Worm (Caenorhabditis elegans) whole organism, late embryonic: Measurements from ENCODE around the gene C45B2.3.

Experiments used
- C08G9.2 ChIP-seq: sonication (generic microtip); optimal IDR thresholded peaks from 2 replicates; lab custom pipeline; 2016; ENCODE audit warnings: mild to moderate bottlenecking, missing genetic modification characterization, moderate library complexity, missing compliant biosample characterization
- F13H6.1 ChIP-seq: sonication (generic microtip); optimal IDR thresholded peaks from 2 replicates; lab custom pipeline; 2016; ENCODE audit warnings: missing genetic modification characterization, missing compliant biosample characterization
- Y22D7AL.16 ChIP-seq: sonication (generic microtip); optimal IDR thresholded peaks from 2 replicates; lab custom pipeline; 2016; ENCODE audit warnings: missing genetic modification characterization, missing compliant biosample characterization
- ahr-1 ChIP-seq: sonication (generic microtip); optimal IDR thresholded peaks from 2 replicates; lab custom pipeline; 2016; ENCODE audit warnings: missing genetic modification characterization, missing compliant biosample characterization
- ceh-18 ChIP-seq: sonication (generic microtip); optimal IDR thresholded peaks from 2 replicates; lab custom pipeline; 2016; ENCODE audit warnings: missing genetic modification characterization, missing compliant biosample characterization
- ceh-19 ChIP-seq: fragments of 200-800 bp; sonication (Bioruptor generic); optimal IDR thresholded peaks from 2 replicates; lab custom pipeline; 2018; ENCODE audit warnings: mild to moderate bottlenecking, missing genetic modification characterization, missing compliant biosample characterization
- ceh-24 ChIP-seq: sonication (generic microtip); optimal IDR thresholded peaks from 2 replicates; lab custom pipeline; 2016; ENCODE audit warnings: mild to moderate bottlenecking, missing genetic modification characterization, missing compliant biosample characterization
- ceh-30 ChIP-seq: fragments of 150-350 bp; optimal IDR thresholded peaks from 2 replicates; lab custom pipeline; 2014; ENCODE audit warnings: missing biosample characterization, missing genetic modification characterization
- ceh-31 ChIP-seq: sonication (generic microtip); optimal IDR thresholded peaks from 2 replicates; lab custom pipeline; 2016; ENCODE audit warnings: missing genetic modification characterization, missing compliant biosample characterization
- ceh-45 ChIP-seq: fragments of 200-800 bp; sonication (Bioruptor generic); IDR thresholded peaks from 2 replicates; pipeline ENCODE4 v1.3.6; 2022; ENCODE audit warnings: missing genetic modification reagents, missing genetic modification characterization, missing compliant biosample characterization
- ceh-48 ChIP-seq: sonication (generic microtip); optimal IDR thresholded peaks from 2 replicates; lab custom pipeline; 2016; ENCODE audit warnings: missing genetic modification characterization, inconsistent platforms, missing compliant biosample characterization
- ceh-6 ChIP-seq: fragments of 200-800 bp; sonication (Bioruptor generic); optimal IDR thresholded peaks from 2 replicates; lab custom pipeline; 2018; ENCODE audit warnings: mild to moderate bottlenecking, missing genetic modification characterization, missing compliant biosample characterization
- ceh-9 ChIP-seq: sonication (generic microtip); optimal IDR thresholded peaks from 2 replicates; lab custom pipeline; 2016; ENCODE audit warnings: mild to moderate bottlenecking, missing genetic modification characterization, inconsistent platforms, missing compliant biosample characterization
- che-1 ChIP-seq: sonication (generic microtip); optimal IDR thresholded peaks from 2 replicates; lab custom pipeline; 2016; ENCODE audit warnings: mild to moderate bottlenecking, missing genetic modification characterization, missing compliant biosample characterization
- dve-1 ChIP-seq: sonication (generic microtip); optimal IDR thresholded peaks from 2 replicates; lab custom pipeline; 2017; ENCODE audit warnings: antibody characterized with exemption, mild to moderate bottlenecking, missing genetic modification characterization, missing compliant biosample characterization
- elt-2 ChIP-seq: sonication (generic microtip); optimal IDR thresholded peaks from 2 replicates; lab custom pipeline; 2016; ENCODE audit warnings: missing genetic modification reagents, missing genetic modification characterization, missing compliant biosample characterization
- elt-4 ChIP-seq: sonication (generic microtip); optimal IDR thresholded peaks from 2 replicates; lab custom pipeline; 2016; ENCODE audit warnings: missing genetic modification characterization, missing compliant biosample characterization
- eyg-1 ChIP-seq: sonication (generic microtip); optimal IDR thresholded peaks from 2 replicates; lab custom pipeline; 2016; ENCODE audit warnings: missing genotype, missing genetic modification characterization, missing compliant biosample characterization
- fax-1 ChIP-seq: sonication (generic microtip); optimal IDR thresholded peaks from 2 replicates; lab custom pipeline; 2016; ENCODE audit warnings: missing genotype, missing genetic modification characterization, missing compliant biosample characterization
- fkh-6 ChIP-seq: sonication (generic microtip); optimal IDR thresholded peaks from 2 replicates; lab custom pipeline; 2016; ENCODE audit warnings: missing genetic modification characterization, missing compliant biosample characterization
- gmeb-2 ChIP-seq: sonication (generic microtip); optimal IDR thresholded peaks from 2 replicates; lab custom pipeline; 2016; ENCODE audit warnings: missing genetic modification characterization, inconsistent platforms, missing compliant biosample characterization
- hlh-13 ChIP-seq: fragments of 200-800 bp; sonication (Bioruptor generic); optimal IDR thresholded peaks from 2 replicates; lab custom pipeline; 2018; ENCODE audit warnings: mild to moderate bottlenecking, missing genetic modification characterization, missing compliant biosample characterization
- hlh-15 ChIP-seq: sonication (generic microtip); optimal IDR thresholded peaks from 2 replicates; lab custom pipeline; 2016; ENCODE audit warnings: missing genetic modification characterization, missing compliant biosample characterization
- hlh-8 ChIP-seq: sonication (generic microtip); optimal IDR thresholded peaks from 2 replicates; lab custom pipeline; 2016; ENCODE audit warnings: missing genotype, missing genetic modification characterization, missing compliant biosample characterization
- lim-6 ChIP-seq: sonication (generic microtip); optimal IDR thresholded peaks from 2 replicates; lab custom pipeline; 2016; ENCODE audit warnings: missing genetic modification characterization, missing compliant biosample characterization
- madf-2 ChIP-seq: sonication (generic microtip); optimal IDR thresholded peaks from 2 replicates; lab custom pipeline; 2017; ENCODE audit warnings: missing genetic modification characterization, missing compliant biosample characterization
- mec-3 ChIP-seq: sonication (generic microtip); optimal IDR thresholded peaks from 2 replicates; lab custom pipeline; 2016; ENCODE audit warnings: borderline replicate concordance, missing genetic modification characterization, missing compliant biosample characterization
- nfya-1 ChIP-seq: sonication (generic microtip); optimal IDR thresholded peaks from 2 replicates; lab custom pipeline; 2017; ENCODE audit warnings: missing genetic modification characterization, mild to moderate bottlenecking, missing compliant biosample characterization, antibody characterized with exemption, moderate library complexity
- nhr-11 ChIP-seq: fragments of 150-350 bp; optimal IDR thresholded peaks from 2 replicates; lab custom pipeline; 2014; ENCODE audit warnings: missing biosample characterization, missing genetic modification characterization
- pat-9 ChIP-seq: fragments of 200-800 bp; sonication (Bioruptor generic); optimal IDR thresholded peaks from 2 replicates; lab custom pipeline; 2018; ENCODE audit warnings: mild to moderate bottlenecking, missing genetic modification characterization, moderate library complexity, missing compliant biosample characterization
- pros-1 ChIP-seq: fragments of 150-350 bp; optimal IDR thresholded peaks from 2 replicates; lab custom pipeline; 2014; ENCODE audit warnings: missing biosample characterization, missing genetic modification reagents, missing genetic modification characterization
- ref-2 ChIP-seq: sonication (generic microtip); optimal IDR thresholded peaks from 2 replicates; lab custom pipeline; 2016; ENCODE audit warnings: missing genetic modification characterization, missing compliant biosample characterization
- syd-9 ChIP-seq: sonication (generic microtip); optimal IDR thresholded peaks from 2 replicates; lab custom pipeline; 2016; ENCODE audit warnings: mild to moderate bottlenecking, missing genetic modification characterization, moderate library complexity, missing compliant biosample characterization
- tbx-7 ChIP-seq: sonication (generic microtip); optimal IDR thresholded peaks from 2 replicates; lab custom pipeline; 2016; ENCODE audit warnings: missing genotype, missing genetic modification characterization, missing compliant biosample characterization
- unc-3 ChIP-seq, 2 experiments: fragments of 200-800 bp in 1 of 2; sonication (Bioruptor generic) in 1 of 2; sonication (generic microtip) in 1 of 2; conservative IDR thresholded peaks in 1 of 2; optimal IDR thresholded peaks in 1 of 2; 2 replicates each; pipeline versions ENCODE4 v1.3.6 to Lab custom; 2016 to 2022; ENCODE audit warnings: missing compliant biosample characterization in 2 of 2, missing genetic modification characterization in 2 of 2, missing genetic modification reagents in 1 of 2
- zip-5 ChIP-seq: sonication (generic microtip); optimal IDR thresholded peaks from 2 replicates; lab custom pipeline; 2016; ENCODE audit warnings: missing genetic modification characterization, missing compliant biosample characterization
- ztf-16 ChIP-seq: sonication (generic microtip); optimal IDR thresholded peaks from 2 replicates; lab custom pipeline; 2017; ENCODE audit warnings: missing genetic modification characterization, missing compliant biosample characterization

C45B2.3 gene

DNA sequence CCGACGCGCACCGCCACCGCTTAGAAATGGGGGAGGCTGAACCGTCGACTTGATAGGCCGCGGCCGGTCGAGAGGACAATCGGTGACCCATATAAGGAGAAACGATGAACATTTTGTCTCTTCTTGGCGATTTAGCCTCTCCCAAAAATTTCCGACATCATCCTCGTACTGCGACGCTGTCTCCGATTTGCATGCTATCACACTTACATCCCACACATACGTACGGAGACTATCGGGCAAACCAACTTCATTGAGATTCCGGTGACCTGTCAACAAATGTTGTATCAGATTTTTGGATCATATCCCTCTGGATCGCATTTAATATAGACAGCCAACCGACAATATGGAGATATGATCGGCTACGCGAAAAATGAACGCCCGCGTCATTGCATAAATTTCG lies 16.1 kb upstream of the C45B2.3 start:
- TF ChIP-seq ref-2 (tag; lab: Kevin White, UChicago) (peak; percentile 35), hlh-8 (tag; lab: Kevin White, UChicago) (no peak)
- TF ChIP-seq, all 69 proteins: peak for 1

DNA sequence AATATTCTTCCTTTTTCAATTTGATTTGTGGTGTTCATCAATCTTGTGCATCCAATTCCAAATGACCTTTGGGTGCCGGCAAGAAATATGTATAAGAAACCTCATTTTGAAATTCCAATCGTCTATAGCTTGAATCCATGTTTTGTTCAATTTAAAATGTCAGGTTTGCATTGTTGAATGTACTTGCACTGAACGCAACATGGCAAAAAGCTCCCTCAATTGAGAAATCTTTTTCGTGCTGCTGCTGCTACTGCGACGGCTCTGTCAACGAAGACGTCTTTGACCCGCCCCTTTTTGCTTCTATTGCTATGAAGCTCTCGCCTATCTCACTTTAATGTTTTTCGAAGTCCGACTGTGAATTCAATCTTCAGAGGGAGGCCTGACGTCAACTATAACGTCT lies 7.6 kb upstream of the C45B2.3 start, which contains the start of gene lgc-58:
lgc-58 (plus strand) TSS at position 301 of the 400 bp plus-strand sequence.
- no peak for TF ChIP-seq hlh-15
- TF ChIP-seq lim-6 (tag; lab: Kevin White, UChicago), result no peak
- no peak for TF ChIP-seq pat-9 (tag; lab: Kevin White, UChicago)
- TF ChIP-seq madf-2 (tag; lab: Kevin White, UChicago), result no peak
- TF ChIP-seq elt-4 (tag; lab: Kevin White, UChicago), result no peak
- no peak for TF ChIP-seq che-1
- TF ChIP-seq nhr-11 (tag; lab: Kevin White, UChicago), result no peak
- no peak for TF ChIP-seq zip-5 (tag; lab: Kevin White, UChicago)
- no peak for TF ChIP-seq ceh-9 (tag; lab: Kevin White, UChicago)
- no peak for TF ChIP-seq ceh-45 (GFP tag; lab: Robert Waterston, UW)
- no peak for TF ChIP-seq hlh-13 (GFP tag; lab: Kevin White, UChicago)
- no peak for TF ChIP-seq fax-1 (tag; lab: Kevin White, UChicago)

DNA sequence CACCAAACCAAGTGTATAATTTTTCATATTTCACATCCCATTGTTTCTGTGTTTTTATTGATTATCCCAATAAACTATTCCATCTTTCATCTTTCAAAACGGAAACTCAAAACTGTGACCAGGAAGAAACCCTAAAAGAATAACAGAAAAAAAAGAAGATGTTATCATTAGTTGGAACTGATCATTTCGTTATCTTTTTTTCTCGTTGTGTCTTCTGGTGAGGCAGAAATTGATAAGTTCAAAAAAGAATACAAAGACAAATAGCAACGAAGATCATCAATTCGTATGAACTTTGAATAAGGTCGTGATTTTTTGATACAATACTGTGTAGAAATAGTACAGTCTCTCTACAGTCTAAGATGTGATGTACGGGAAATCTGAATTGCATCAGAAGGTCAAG lies 967 bp upstream of the C45B2.3 start:
- TF ChIP-seq pros-1 (no peak), ref-2 (tag; lab: Kevin White, UChicago) (no peak), F13H6.1 (no peak), ceh-48 (tag; lab: Kevin White, UChicago) (no peak), ceh-18 (no peak), elt-2 (peak; percentile 28), tbx-7 (tag; lab: Kevin White, UChicago) (no peak)

DNA sequence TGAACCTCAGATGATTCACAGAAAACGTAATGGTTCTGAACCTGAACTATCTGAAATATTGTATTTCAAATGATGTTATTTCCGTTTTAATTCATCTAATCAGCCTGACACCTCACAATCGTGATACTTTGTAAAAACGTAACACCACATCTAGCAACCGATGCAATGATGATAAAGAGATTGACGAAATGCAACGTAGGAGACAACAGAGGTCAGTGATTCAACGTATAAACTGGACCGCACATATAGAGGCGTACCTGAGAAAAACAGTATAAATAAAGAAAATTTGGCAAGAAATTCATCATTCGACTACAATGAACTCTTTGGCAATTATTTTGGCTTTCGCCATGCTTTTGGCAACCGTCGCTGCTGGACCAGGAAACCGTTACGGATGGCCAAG lies 1.7 kb downstream of the C45B2.3 start, which contains the start of gene C45B2.2:
C45B2.2 (plus strand) TSS at position 301 of the 400 bp plus-strand sequence.
- TF ChIP-seq eyg-1 (tag; lab: Kevin White, UChicago), result no peak
- no peak for TF ChIP-seq syd-9
- no peak for TF ChIP-seq ceh-19
- no peak for TF ChIP-seq elt-4 (tag; lab: Kevin White, UChicago)
- no peak for TF ChIP-seq ceh-30 (tag; lab: Kevin White, UChicago)
- no peak for TF ChIP-seq ceh-45 (GFP tag; lab: Robert Waterston, UW)
- TF ChIP-seq unc-3 (GFP tag; conservative IDR thresholded peaks at IDR 0.05; lab: Robert Waterston, UW), result no peak
- no peak for TF ChIP-seq unc-3 (tag; optimal IDR thresholded peaks at IDR 0.05; lab: Kevin White, UChicago)
- TF ChIP-seq hlh-15, result no peak
- TF ChIP-seq fkh-6, result no peak
- TF ChIP-seq ref-2 (tag; lab: Kevin White, UChicago), result no peak
- no peak for TF ChIP-seq ahr-1
- no peak for TF ChIP-seq Y22D7AL.16

DNA sequence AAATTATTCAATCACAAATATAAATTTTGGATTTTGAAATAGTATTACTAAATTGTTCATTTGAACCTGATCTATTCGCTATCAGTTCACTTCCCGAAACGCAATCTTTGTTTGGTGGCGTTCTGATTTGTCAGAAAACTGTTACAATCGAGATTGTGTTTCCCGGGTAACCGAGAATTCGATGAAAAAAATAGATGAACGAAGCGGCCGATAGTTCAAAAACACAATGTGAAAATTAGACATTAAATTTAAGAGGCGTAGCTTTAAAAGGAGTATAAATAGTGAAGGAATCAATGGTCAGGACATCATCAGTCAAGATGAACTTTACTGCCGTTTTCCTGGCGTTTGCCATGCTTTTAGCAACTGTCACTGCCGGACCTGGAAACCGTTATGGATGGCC lies 3.1 kb downstream of the C45B2.3 start, which contains the start of gene C45B2.1:
C45B2.1 (plus strand) TSS at position 301 of the 400 bp plus-strand sequence.
- TF ChIP-seq ceh-31 (tag; lab: Kevin White, UChicago), result no peak
- no peak for TF ChIP-seq F13H6.1
- TF ChIP-seq mec-3 (tag; lab: Kevin White, UChicago), result no peak
- TF ChIP-seq ztf-16, result no peak
- no peak for TF ChIP-seq elt-2
- TF ChIP-seq ceh-45 (GFP tag; lab: Robert Waterston, UW), result no peak
- no peak for TF ChIP-seq ceh-24 (tag; lab: Kevin White, UChicago)
- TF ChIP-seq nfya-1 (tag; lab: Kevin White, UChicago), result no peak
- TF ChIP-seq C08G9.2 (tag; lab: Kevin White, UChicago), result no peak
- TF ChIP-seq ceh-6 (GFP tag; lab: Kevin White, UChicago), result no peak
- no peak for TF ChIP-seq che-1
- TF ChIP-seq nhr-11 (tag; lab: Kevin White, UChicago), result no peak
- TF ChIP-seq eyg-1 (tag; lab: Kevin White, UChicago), result no peak
- no peak for TF ChIP-seq ahr-1
- TF ChIP-seq gmeb-2 (tag; lab: Kevin White, UChicago), result no peak
- no peak for TF ChIP-seq ceh-9 (tag; lab: Kevin White, UChicago)
- TF ChIP-seq dve-1 (tag; lab: Kevin White, UChicago), result no peak
